Fruit fly (Drosophila melanogaster) ovary, adult (tissue): ENCODE data around the gene CG3939.

ENCODE experiments used
- CG17801 ChIP-seq: fragments of 200-800 bp; optimal IDR thresholded peaks from 2 replicates; lab custom pipeline; 2019; ENCODE audit warnings: missing biosample characterization, mild to moderate bottlenecking, missing genetic modification characterization, moderate library complexity; ENCODE audit not compliant: partially characterized antibody

CG3939 gene

dm6 chrX:3150655-3151486, 23.9 kb upstream of the CG3939 start:
- TF ChIP-seq CG17801 (GFP tag; lab: Kevin White, UChicago) = no peak

- no peak for TF ChIP-seq CG17801 (GFP tag; lab: Kevin White, UChicago)
Measured at dm6 chrX:3151487-3151818, 23.4 kb upstream of the CG3939 start.

DNA sequence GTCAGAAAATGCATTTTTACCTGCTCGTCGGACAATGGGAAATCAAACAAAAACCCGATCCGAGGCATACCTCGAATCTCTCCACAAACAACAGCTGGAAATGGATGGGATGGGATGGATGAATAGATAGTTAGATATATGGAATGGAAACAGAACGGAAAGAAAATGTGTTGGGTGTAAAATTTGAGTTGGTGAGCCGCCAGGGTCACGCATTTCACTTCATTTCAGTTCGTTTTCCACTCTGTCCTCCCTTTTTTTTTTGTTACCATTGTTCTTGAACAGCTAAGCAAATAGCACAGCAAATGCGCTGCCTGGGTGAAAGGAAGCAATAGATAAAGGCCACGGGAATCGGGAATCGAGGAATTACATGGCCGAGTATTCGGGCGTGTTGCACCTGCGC, 22.5 kb upstream of the CG3939 start:
- TF ChIP-seq CG17801 (GFP tag; lab: Kevin White, UChicago) = no peak

dm6 chrX:3157048-3157703, 17.6 kb upstream of the CG3939 start:
- no peak for TF ChIP-seq CG17801 (GFP tag; lab: Kevin White, UChicago)

DNA sequence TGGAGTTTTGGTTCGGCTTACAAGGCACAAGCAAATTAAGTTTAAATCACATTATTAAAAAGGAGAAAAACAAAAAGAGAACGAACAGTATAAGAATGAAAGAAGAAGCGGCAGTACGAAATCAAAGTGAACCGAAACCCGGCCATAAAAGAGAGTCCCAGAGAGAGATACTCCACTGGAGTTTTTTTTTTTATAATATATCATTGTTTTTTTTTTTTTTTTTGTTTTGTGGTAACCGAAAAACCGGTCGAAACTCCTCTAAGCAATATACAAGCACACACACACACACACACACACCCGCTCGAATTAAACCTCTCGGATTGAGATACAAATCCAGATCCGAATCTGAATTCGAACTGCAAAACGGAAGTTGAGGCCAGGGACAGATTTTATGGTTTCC, 16.2 kb upstream of the CG3939 start:
- no peak for TF ChIP-seq CG17801 (GFP tag; lab: Kevin White, UChicago)

dm6 chrX:3161542-3162377, 13.1 kb upstream of the CG3939 start:
- no peak for TF ChIP-seq CG17801 (GFP tag; lab: Kevin White, UChicago)

DNA sequence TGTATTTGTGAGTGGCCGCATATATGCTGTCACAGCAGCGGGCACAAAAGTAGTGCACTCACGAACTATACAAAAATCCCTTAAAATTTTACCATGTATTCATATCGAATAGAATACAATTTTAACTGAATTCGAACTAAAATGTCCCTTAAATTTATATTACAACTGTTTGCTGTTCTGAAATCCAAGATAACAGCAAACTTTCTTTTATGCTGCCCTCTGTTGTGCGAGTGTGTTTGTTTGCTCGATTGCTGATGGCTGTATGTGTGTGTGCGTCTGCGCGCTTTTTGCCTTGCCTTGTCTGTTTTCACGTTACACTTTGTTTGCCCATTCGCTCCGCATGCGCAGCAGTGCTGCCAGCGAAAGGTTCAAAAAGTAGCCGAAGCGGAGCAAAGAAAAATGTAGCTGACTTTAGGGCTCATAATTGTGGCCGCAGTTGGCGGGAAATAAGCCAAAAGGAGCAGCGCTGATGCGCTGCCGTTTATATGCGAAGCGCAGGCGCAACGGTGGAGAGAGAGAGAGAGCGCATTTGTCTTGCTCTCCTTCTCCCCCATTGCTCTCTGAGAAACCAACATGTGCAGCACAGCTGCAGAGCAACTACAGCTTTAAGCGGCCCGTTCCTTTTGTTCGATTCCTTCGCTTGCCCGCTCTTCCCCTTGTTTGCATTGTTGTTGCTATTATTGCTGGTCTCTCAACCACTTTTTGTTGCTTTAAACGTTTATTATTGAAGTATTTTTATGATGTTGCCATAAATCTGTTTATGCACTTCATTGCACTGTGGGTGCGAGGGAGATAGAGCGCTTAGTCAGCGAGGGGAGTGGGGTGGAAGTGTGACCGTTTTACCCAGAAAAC, 12.2 kb upstream of the CG3939 start:
- TF ChIP-seq CG17801 (GFP tag; lab: Kevin White, UChicago) = peak; percentile 83

dm6 chrX:3172217-3172616, 2.6 kb upstream of the CG3939 start:
- TF ChIP-seq CG17801 (GFP tag; lab: Kevin White, UChicago) = no peak

dm6 chrX:3173072-3173471, 1.7 kb upstream of the CG3939 start, which contains the start of gene CG18508:
TSS of gene CG18508 (minus strand) at chrX:3173140.
- TF ChIP-seq CG17801 (GFP tag; lab: Kevin White, UChicago) = no peak

DNA sequence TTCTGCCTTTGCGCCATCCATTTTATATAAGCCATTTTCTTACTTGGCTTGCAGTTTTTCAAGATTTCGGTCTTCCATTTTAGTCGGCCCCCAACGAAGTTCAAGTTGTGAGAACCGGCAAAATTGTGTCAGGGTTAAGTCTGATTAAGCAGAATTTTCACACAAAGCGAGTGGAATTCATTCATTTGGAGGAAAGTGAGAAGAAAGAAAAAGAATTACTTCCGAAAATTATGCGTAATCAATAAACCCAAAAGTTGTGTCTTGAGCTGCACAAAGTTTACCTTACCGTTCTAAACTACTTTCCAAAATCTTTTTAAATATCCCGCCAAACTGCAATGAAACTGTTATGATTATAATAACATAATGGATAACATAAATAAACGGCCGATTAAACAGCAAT, 444 bp upstream of the CG3939 start, which contains the start of gene Fcp3C:
Gene Fcp3C, minus strand, starts transcription at position 101 of the 400 bp plus-strand sequence.
- TF ChIP-seq CG17801 (GFP tag; lab: Kevin White, UChicago) = no peak

DNA sequence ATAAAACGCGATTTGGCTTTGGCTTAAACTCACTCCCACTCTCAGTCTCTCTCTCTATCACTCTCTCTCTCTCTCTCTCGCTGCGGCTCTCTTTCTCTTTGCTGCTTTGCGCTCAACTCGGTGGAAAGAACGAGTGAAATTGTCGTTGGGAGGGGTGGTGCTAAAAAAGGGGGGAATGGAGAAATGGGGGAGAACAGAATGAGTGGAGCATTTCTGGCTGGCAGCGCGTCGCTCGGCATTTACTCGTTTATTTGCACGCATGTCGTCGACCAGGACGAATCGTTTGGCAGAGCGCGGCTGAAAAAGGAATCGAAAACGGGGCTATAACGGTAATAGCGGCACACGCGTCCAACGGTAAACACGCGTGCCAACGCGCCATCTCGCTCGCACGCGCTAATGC, 1.4 kb downstream of the CG3939 start, which contains the start of gene dnc:
Gene dnc, plus strand, starts transcription at position 248 of the 400 bp plus-strand sequence.
- TF ChIP-seq CG17801 (GFP tag; lab: Kevin White, UChicago) = no peak

dm6 chrX:3186550-3186949, 11.7 kb downstream of the CG3939 start:
- no peak for TF ChIP-seq CG17801 (GFP tag; lab: Kevin White, UChicago)

- no peak for TF ChIP-seq CG17801 (GFP tag; lab: Kevin White, UChicago)
Measured at dm6 chrX:3187593-3187992, 12.8 kb downstream of the CG3939 start.

- no peak for TF ChIP-seq CG17801 (GFP tag; lab: Kevin White, UChicago)
Measured at dm6 chrX:3188419-3188818, 13.6 kb downstream of the CG3939 start.
